Fruit fly (Drosophila melanogaster) whole organism, embryonic: ENCODE results near the gene CG1572.

Experiments
- ATbp ChIP-seq: fragments of 200-800 bp; sonication (Bioruptor generic); optimal IDR thresholded peaks from 2 replicates; lab custom pipeline; 2017; ENCODE audit warnings: missing biosample characterization, mild to moderate bottlenecking, missing genetic modification characterization, missing genetic modification reagents
- Atf-2 ChIP-seq: fragments of 200-800 bp; sonication (Bioruptor generic); optimal IDR thresholded peaks from 2 replicates; lab custom pipeline; 2016; ENCODE audit warnings: missing biosample characterization, missing genetic modification characterization
- BEAF-32 ChIP-seq: fragments of 200-800 bp; sonication (Bioruptor generic); optimal IDR thresholded peaks from 3 replicates; lab custom pipeline; 2017; ENCODE audit warnings: missing biosample characterization, missing genetic modification characterization, mild to moderate bottlenecking, moderate library complexity, missing genetic modification reagents
- Bgb ChIP-seq: fragments of 200-800 bp; sonication (Bioruptor generic); IDR thresholded peaks from 2 replicates; pipeline ENCODE4 v1.3.6; 2022; ENCODE audit warnings: missing biosample characterization, missing genetic modification characterization; ENCODE audit not compliant: partially characterized antibody
- C15 ChIP-seq: fragments of 200-800 bp; sonication (Bioruptor generic); IDR thresholded peaks from 3 replicates; pipeline ENCODE4 v1.3.6; 2022; ENCODE audit warnings: missing biosample characterization, missing genetic modification characterization
- CG10209 ChIP-seq: fragments of 200-800 bp; sonication (Bioruptor generic); optimal IDR thresholded peaks from 3 replicates; lab custom pipeline; 2017; ENCODE audit warnings: missing biosample characterization, mild to moderate bottlenecking, missing genetic modification characterization, missing genetic modification reagents
- CG10462 ChIP-seq: fragments of 200-800 bp; sonication (Bioruptor generic); optimal IDR thresholded peaks from 2 replicates; lab custom pipeline; 2016; ENCODE audit warnings: missing biosample characterization, missing genetic modification characterization
- CG11247 ChIP-seq: fragments of 200-800 bp; sonication (Bioruptor generic); IDR thresholded peaks from 2 replicates; pipeline ENCODE4 v1.3.6; 2022; ENCODE audit warnings: missing biosample characterization, missing genetic modification characterization
- CG11398 ChIP-seq: fragments of 200-800 bp; sonication (Bioruptor generic); optimal IDR thresholded peaks from 2 replicates; lab custom pipeline; 2016; ENCODE audit warnings: missing biosample characterization, missing genetic modification characterization
- CG11504 ChIP-seq: fragments of 200-800 bp; sonication (Bioruptor generic); optimal IDR thresholded peaks from 3 replicates; lab custom pipeline; 2019; ENCODE audit warnings: missing biosample characterization, mild to moderate bottlenecking, missing genetic modification characterization, moderate library complexity
- CG12104 ChIP-seq: fragments of 200-800 bp; sonication (Bioruptor generic); optimal IDR thresholded peaks from 3 replicates; lab custom pipeline; 2016; ENCODE audit warnings: missing biosample characterization, missing genetic modification characterization
- CG12942 ChIP-seq: fragments of 200-800 bp; sonication (Bioruptor generic); optimal IDR thresholded peaks from 3 replicates; lab custom pipeline; 2016; ENCODE audit warnings: missing biosample characterization, missing genetic modification characterization
- CG15479 ChIP-seq: fragments of 200-800 bp; sonication (Bioruptor generic); optimal IDR thresholded peaks from 3 replicates; lab custom pipeline; 2019; ENCODE audit warnings: missing biosample characterization, mild to moderate bottlenecking, missing genetic modification characterization, moderate library complexity
- CG1647 ChIP-seq: fragments of 200-800 bp; sonication (Bioruptor generic); optimal IDR thresholded peaks from 3 replicates; lab custom pipeline; 2016; ENCODE audit warnings: missing biosample characterization, missing genetic modification characterization
- CG16863 ChIP-seq: fragments of 200-800 bp; sonication (Bioruptor generic); optimal IDR thresholded peaks from 3 replicates; lab custom pipeline; 2016; ENCODE audit warnings: missing biosample characterization, missing genetic modification characterization
- CG17802 ChIP-seq: fragments of 200-800 bp; sonication (Bioruptor generic); optimal IDR thresholded peaks from 2 replicates; lab custom pipeline; 2018; ENCODE audit warnings: missing biosample characterization, mild to moderate bottlenecking, missing genetic modification characterization, moderate library complexity
- CG18476 ChIP-seq: fragments of 200-800 bp; sonication (Bioruptor generic); optimal IDR thresholded peaks from 2 replicates; lab custom pipeline; 2016; ENCODE audit warnings: missing biosample characterization, mild to moderate bottlenecking, missing genetic modification characterization
- CG2120 ChIP-seq: fragments of 200-800 bp; sonication (Bioruptor generic); optimal IDR thresholded peaks from 3 replicates; lab custom pipeline; 2016; ENCODE audit warnings: missing biosample characterization, missing genetic modification characterization
- CG2199 ChIP-seq: fragments of 200-800 bp; sonication (Bioruptor generic); IDR thresholded peaks from 3 replicates; pipeline ENCODE4 v1.3.6; 2022; ENCODE audit warnings: missing biosample characterization, missing genetic modification characterization
- CG33557 ChIP-seq: fragments of 200-800 bp; sonication (Bioruptor generic); optimal IDR thresholded peaks from 2 replicates; lab custom pipeline; 2019; ENCODE audit warnings: missing biosample characterization, mild to moderate bottlenecking, missing genetic modification characterization, moderate library complexity
- CG3407 ChIP-seq: fragments of 200-800 bp; sonication (Bioruptor generic); optimal IDR thresholded peaks from 2 replicates; lab custom pipeline; 2018; ENCODE audit warnings: missing biosample characterization, mild to moderate bottlenecking, missing genetic modification characterization
- CG4617 ChIP-seq: fragments of 200-800 bp; sonication (Bioruptor generic); optimal IDR thresholded peaks from 3 replicates; lab custom pipeline; 2016; ENCODE audit warnings: missing biosample characterization, missing genetic modification characterization, borderline replicate concordance
- CG4730 ChIP-seq: fragments of 200-800 bp; sonication (Bioruptor generic); IDR thresholded peaks from 2 replicates; pipeline ENCODE4 v1.3.6; 2022; ENCODE audit warnings: missing biosample characterization, missing genetic modification characterization
- CG6175 ChIP-seq: fragments of 200-800 bp; sonication (Bioruptor generic); IDR thresholded peaks from 3 replicates; pipeline ENCODE4 v1.3.6; 2022; ENCODE audit warnings: missing biosample characterization, missing genetic modification characterization
- CG6689 ChIP-seq: fragments of 200-800 bp; sonication (Bioruptor generic); IDR thresholded peaks from 2 replicates; pipeline ENCODE4 v1.3.6; 2022; ENCODE audit warnings: missing biosample characterization, missing genetic modification characterization
- CG9797 ChIP-seq: fragments of 200-800 bp; sonication (Bioruptor generic); optimal IDR thresholded peaks from 3 replicates; lab custom pipeline; 2018; ENCODE audit warnings: missing biosample characterization, mild to moderate bottlenecking, missing genetic modification characterization
- Elba2 ChIP-seq: fragments of 200-800 bp; sonication (Bioruptor generic); optimal IDR thresholded peaks from 3 replicates; lab custom pipeline; 2016; ENCODE audit warnings: missing biosample characterization, missing genetic modification characterization
- Gsc ChIP-seq: fragments of 200-800 bp; sonication (Bioruptor generic); IDR thresholded peaks from 2 replicates; pipeline ENCODE4 v1.3.6; 2022; ENCODE audit warnings: missing biosample characterization, missing genetic modification characterization
- HLHmδ ChIP-seq: fragments of 200-800 bp; sonication (Bioruptor generic); optimal IDR thresholded peaks from 2 replicates; lab custom pipeline; 2018; ENCODE audit warnings: missing biosample characterization, mild to moderate bottlenecking, missing genetic modification characterization, moderate library complexity
- HmgD ChIP-seq: fragments of 200-800 bp; sonication (Bioruptor generic); optimal IDR thresholded peaks from 3 replicates; lab custom pipeline; 2016; ENCODE audit warnings: missing biosample characterization, missing genetic modification characterization
- Hmx ChIP-seq: fragments of 200-800 bp; sonication (Bioruptor generic); optimal IDR thresholded peaks from 2 replicates; lab custom pipeline; 2016; ENCODE audit warnings: missing biosample characterization, missing genetic modification characterization
- MTF-1 ChIP-seq: fragments of 200-800 bp; sonication (Bioruptor generic); optimal IDR thresholded peaks from 2 replicates; lab custom pipeline; 2018; ENCODE audit warnings: missing biosample characterization, mild to moderate bottlenecking, missing genetic modification characterization, borderline replicate concordance
- Optix ChIP-seq: fragments of 200-800 bp; sonication (Bioruptor generic); IDR thresholded peaks from 3 replicates; pipeline ENCODE4 v1.3.6; 2022; ENCODE audit warnings: missing biosample characterization, missing genetic modification characterization
- PHDP ChIP-seq: fragments of 200-800 bp; sonication (Bioruptor generic); optimal IDR thresholded peaks from 3 replicates; lab custom pipeline; 2018; ENCODE audit warnings: missing biosample characterization, mild to moderate bottlenecking, missing genetic modification characterization, moderate library complexity
- Poxn ChIP-seq: fragments of 200-800 bp; sonication (Bioruptor generic); IDR thresholded peaks from 2 replicates; pipeline ENCODE4 v1.3.6; 2022; ENCODE audit warnings: missing biosample characterization, missing genetic modification characterization
- Scr ChIP-seq: fragments of 200-800 bp; sonication (Bioruptor generic); IDR thresholded peaks from 2 replicates; pipeline ENCODE4 v1.3.6; 2022; ENCODE audit warnings: missing biosample characterization, missing genetic modification characterization; ENCODE audit not compliant: partially characterized antibody
- ase ChIP-seq: fragments of 200-800 bp; sonication (Bioruptor generic); IDR thresholded peaks from 3 replicates; pipeline ENCODE4 v1.3.6; 2022; ENCODE audit warnings: missing biosample characterization, missing genetic modification characterization
- bbx ChIP-seq: fragments of 200-800 bp; sonication (Bioruptor generic); IDR thresholded peaks from 2 replicates; pipeline ENCODE4 v1.3.6; 2022; ENCODE audit warnings: missing biosample characterization, missing genetic modification characterization; ENCODE audit not compliant: partially characterized antibody
- bowl ChIP-seq: fragments of 200-800 bp; sonication (Bioruptor generic); IDR thresholded peaks from 2 replicates; pipeline ENCODE4 v1.3.6; 2022; ENCODE audit warnings: missing biosample characterization, missing genetic modification characterization
- cwo ChIP-seq: fragments of 200-800 bp; sonication (Bioruptor generic); optimal IDR thresholded peaks from 3 replicates; lab custom pipeline; 2017; ENCODE audit warnings: missing biosample characterization, missing genetic modification characterization, mild to moderate bottlenecking, moderate library complexity, missing genetic modification reagents
- dati ChIP-seq: fragments of 200-800 bp; sonication (Bioruptor generic); IDR thresholded peaks from 2 replicates; pipeline ENCODE4 v1.3.6; 2022; ENCODE audit warnings: missing biosample characterization, missing genetic modification characterization
- exex ChIP-seq: fragments of 200-800 bp; sonication (Bioruptor generic); optimal IDR thresholded peaks from 4 replicates; lab custom pipeline; 2018; ENCODE audit warnings: missing biosample characterization, mild to moderate bottlenecking, missing genetic modification characterization, moderate library complexity
- lbe ChIP-seq: fragments of 200-800 bp; sonication (Bioruptor generic); optimal IDR thresholded peaks from 2 replicates; lab custom pipeline; 2016; ENCODE audit warnings: missing biosample characterization, mild to moderate bottlenecking, missing genetic modification characterization
- lilli ChIP-seq: fragments of 200-800 bp; sonication (Bioruptor generic); optimal IDR thresholded peaks from 3 replicates; lab custom pipeline; 2016; ENCODE audit warnings: missing biosample characterization, missing genetic modification characterization
- nau ChIP-seq: fragments of 200-800 bp; sonication (Bioruptor generic); optimal IDR thresholded peaks from 3 replicates; lab custom pipeline; 2017; ENCODE audit warnings: missing biosample characterization, mild to moderate bottlenecking, missing genetic modification characterization, missing genetic modification reagents
- p53 ChIP-seq: fragments of 200-800 bp; sonication (Bioruptor generic); optimal IDR thresholded peaks from 2 replicates; lab custom pipeline; 2016; ENCODE audit warnings: missing biosample characterization, missing genetic modification characterization
- stwl ChIP-seq: fragments of 200-800 bp; sonication (Bioruptor generic); optimal IDR thresholded peaks from 3 replicates; lab custom pipeline; 2018; ENCODE audit warnings: missing biosample characterization, mild to moderate bottlenecking, missing genetic modification characterization, moderate library complexity
- tna ChIP-seq: fragments of 200-800 bp; sonication (Bioruptor generic); IDR thresholded peaks from 2 replicates; pipeline ENCODE4 v1.3.6; 2022; ENCODE audit warnings: missing biosample characterization, missing genetic modification characterization; ENCODE audit not compliant: partially characterized antibody
- toy ChIP-seq: fragments of 200-800 bp; sonication (Bioruptor generic); IDR thresholded peaks from 2 replicates; pipeline ENCODE4 v1.3.6; 2022; ENCODE audit warnings: missing biosample characterization, missing genetic modification characterization
- wdn ChIP-seq: fragments of 200-800 bp; sonication (Bioruptor generic); IDR thresholded peaks from 2 replicates; pipeline ENCODE4 v1.3.6; 2022; ENCODE audit warnings: missing biosample characterization, missing genetic modification characterization
- zfh2 ChIP-seq: fragments of 200-800 bp; sonication (Bioruptor generic); optimal IDR thresholded peaks from 2 replicates; lab custom pipeline; 2016; ENCODE audit warnings: missing biosample characterization, missing genetic modification characterization

CG1572 gene

dm6 chrX:11548701-11549100, 9.8 kb downstream of the CG1572 start (continued):
- no peak for TF ChIP-seq Elba2 (GFP tag; lab: Kevin White, UChicago)
- no peak for TF ChIP-seq ase (GFP tag; lab: Robert Waterston, UW)
- no peak for TF ChIP-seq C15 (GFP tag; lab: Robert Waterston, UW)
- TF ChIP-seq toy (GFP tag; lab: Robert Waterston, UW), result no peak
- TF ChIP-seq exex (tag; lab: Kevin White, UChicago), result no peak
- TF ChIP-seq CG9797 (GFP tag; lab: Kevin White, UChicago), result no peak
- TF ChIP-seq ATbp, result peak; percentile 15
- TF ChIP-seq CG10209 (GFP tag; lab: Kevin White, UChicago), result peak; percentile 31
- no peak for TF ChIP-seq stwl (tag; lab: Kevin White, UChicago)
- no peak for TF ChIP-seq cwo
- peak; percentile 26 for TF ChIP-seq CG18476 (GFP tag; lab: Kevin White, UChicago)
- peak; percentile 57 for TF ChIP-seq CG11504
- TF ChIP-seq Poxn (GFP tag; lab: Robert Waterston, UW), result no peak
- TF ChIP-seq MTF-1, result peak; percentile 30
- TF ChIP-seq lilli (GFP tag; lab: Kevin White, UChicago), result peak; percentile 46
- no peak for TF ChIP-seq CG10462 (GFP tag; lab: Kevin White, UChicago)
- TF ChIP-seq HLHmδ, result no peak
- TF ChIP-seq CG16863 (GFP tag; lab: Kevin White, UChicago), result peak; percentile 26
- TF ChIP-seq lbe (GFP tag; lab: Kevin White, UChicago), result no peak
- no peak for TF ChIP-seq bbx (GFP tag; lab: Robert Waterston, UW)
- no peak for TF ChIP-seq Hmx
- peak; percentile 29 for TF ChIP-seq CG17802 (tag; lab: Kevin White, UChicago)
- no peak for TF ChIP-seq wdn (GFP tag; lab: Robert Waterston, UW)
- TF ChIP-seq CG1647 (GFP tag; lab: Kevin White, UChicago), result no peak
- no peak for TF ChIP-seq Gsc (GFP tag; lab: Robert Waterston, UW)
- TF ChIP-seq tna (GFP tag; lab: Robert Waterston, UW), result no peak
- peak; percentile 50 for TF ChIP-seq nau (GFP tag; lab: Kevin White, UChicago)
- no peak for TF ChIP-seq Scr (GFP tag; lab: Robert Waterston, UW)
- TF ChIP-seq CG33557 (GFP tag; lab: Kevin White, UChicago), result peak; percentile 43
- TF ChIP-seq CG11247 (GFP tag; lab: Robert Waterston, UW), result no peak
- TF ChIP-seq CG4617 (GFP tag; lab: Kevin White, UChicago), result no peak
- TF ChIP-seq CG2120 (GFP tag; lab: Kevin White, UChicago), result peak; percentile 16
- TF ChIP-seq Bgb (GFP tag; lab: Robert Waterston, UW), result no peak
- no peak for TF ChIP-seq CG15479
- no peak for TF ChIP-seq dati (GFP tag; lab: Robert Waterston, UW)
- TF ChIP-seq CG12104 (GFP tag; lab: Kevin White, UChicago), result no peak
- TF ChIP-seq CG11398 (GFP tag; lab: Kevin White, UChicago), result peak; percentile 50
- no peak for TF ChIP-seq zfh2 (GFP tag; lab: Kevin White, UChicago)
- TF ChIP-seq PHDP (tag; lab: Kevin White, UChicago), result peak; percentile 13
- no peak for TF ChIP-seq p53 (GFP tag; lab: Kevin White, UChicago)
- no peak for TF ChIP-seq bowl
- TF ChIP-seq CG2199 (GFP tag; lab: Robert Waterston, UW), result no peak
- TF ChIP-seq HmgD (GFP tag; lab: Kevin White, UChicago), result no peak
- TF ChIP-seq CG12942 (GFP tag; lab: Kevin White, UChicago), result no peak
- TF ChIP-seq CG6689 (GFP tag; lab: Robert Waterston, UW), result peak; percentile 38; the same call in 1 of the 2 replicates
- TF ChIP-seq CG6175 (GFP tag; lab: Robert Waterston, UW), result no peak
- TF ChIP-seq CG4730 (GFP tag; lab: Robert Waterston, UW), result no peak
- TF ChIP-seq Atf-2 (GFP tag; lab: Kevin White, UChicago), result peak; percentile 0
- no peak for TF ChIP-seq CG3407
- TF ChIP-seq BEAF-32, result no peak
- no peak for TF ChIP-seq Optix
